Worm (Caenorhabditis elegans) whole organism, late embryonic: ENCODE measurements around the gene col-173.

Source experiments
- F13H6.1 ChIP-seq: sonication (generic microtip); optimal IDR thresholded peaks from 2 replicates; lab custom pipeline; 2016; ENCODE audit warnings: missing genetic modification characterization, missing compliant biosample characterization
- ama-1 ChIP-seq: fragments of 150-350 bp; optimal IDR thresholded peaks from 2 replicates; lab custom pipeline; 2014
- che-1 ChIP-seq: sonication (generic microtip); optimal IDR thresholded peaks from 2 replicates; lab custom pipeline; 2016; ENCODE audit warnings: mild to moderate bottlenecking, missing genetic modification characterization, missing compliant biosample characterization
- eyg-1 ChIP-seq: sonication (generic microtip); optimal IDR thresholded peaks from 2 replicates; lab custom pipeline; 2016; ENCODE audit warnings: missing genotype, missing genetic modification characterization, missing compliant biosample characterization
- unc-86 ChIP-seq: sonication (generic microtip); optimal IDR thresholded peaks from 2 replicates; lab custom pipeline; 2016; ENCODE audit warnings: missing genetic modification characterization, missing compliant biosample characterization

DNA sequence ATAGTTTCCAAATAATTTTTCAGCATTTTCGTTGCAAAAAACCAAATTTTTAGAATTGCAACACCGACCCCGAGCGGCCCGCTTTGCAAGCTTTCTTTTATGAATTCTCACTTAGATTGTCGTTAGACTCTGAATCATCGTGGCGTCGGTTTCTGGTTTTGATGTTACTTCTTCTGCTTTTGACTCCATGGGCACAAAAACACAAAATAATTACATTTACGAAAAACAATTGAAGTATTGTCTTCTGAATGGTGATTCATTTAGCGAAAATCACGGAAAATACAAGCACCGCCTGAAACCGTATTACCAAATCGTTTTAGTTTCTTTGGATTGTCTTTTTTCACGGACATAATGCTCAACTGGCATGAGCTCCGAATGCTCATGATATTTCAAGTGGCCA, 23.7 kb upstream of the col-173 start, which contains the start of gene pes-23:
- TF ChIP-seq unc-86 (tag; lab: Kevin White, UChicago), result no peak
- TF ChIP-seq ama-1 (lab: Kevin White, UChicago), result no peak
- TF ChIP-seq F13H6.1 (tag; lab: Kevin White, UChicago), result no peak
- no peak for TF ChIP-seq eyg-1
- no peak for TF ChIP-seq che-1
